Worm (Caenorhabditis elegans) whole organism, L4 larva: ENCODE results near the gene cyn-1.

Experiments used
- F26F4.8 ChIP-seq: fragments of 200-800 bp; sonication (Bioruptor generic); conservative IDR thresholded peaks from 2 replicates; pipeline ENCODE4 v1.3.6; 2022; ENCODE audit warnings: missing genetic modification characterization, missing compliant biosample characterization
- R02D3.7 ChIP-seq: fragments of 150-350 bp; sonication (generic microtip); optimal IDR thresholded peaks from 3 replicates; lab custom pipeline; 2014; ENCODE audit warnings: missing biosample characterization, missing genetic modification characterization
- T26A8.4 ChIP-seq: fragments of 200-800 bp; sonication (Bioruptor generic); IDR thresholded peaks from 2 replicates; pipeline ENCODE4 v1.3.6; 2022; ENCODE audit warnings: missing genetic modification characterization, missing compliant biosample characterization
- Y48G9A.11 ChIP-seq: fragments of 200-800 bp; sonication (Bioruptor generic); IDR thresholded peaks from 2 replicates; pipeline ENCODE4 v1.3.6; 2022; ENCODE audit warnings: missing genetic modification reagents, missing genetic modification characterization, missing compliant biosample characterization
- Y5F2A.4 ChIP-seq: fragments of 200-800 bp; sonication (Bioruptor generic); optimal IDR thresholded peaks from 2 replicates; lab custom pipeline; 2018; ENCODE audit warnings: mild to moderate bottlenecking, missing genetic modification characterization, missing compliant biosample characterization
- Y75B8A.6 ChIP-seq: fragments of 200-800 bp; sonication (Bioruptor generic); IDR thresholded peaks from 2 replicates; pipeline ENCODE4 v1.3.6; 2022; ENCODE audit warnings: missing genetic modification reagents, missing genetic modification characterization, missing compliant biosample characterization
- ama-1 ChIP-seq: fragments of 150-350 bp; optimal IDR thresholded peaks from 2 replicates; lab custom pipeline; 2014; ENCODE audit warnings: inconsistent platforms, mixed read lengths
- ceh-28 ChIP-seq: fragments of 150-350 bp; optimal IDR thresholded peaks from 2 replicates; lab custom pipeline; 2014; ENCODE audit warnings: missing biosample characterization, missing genetic modification reagents, missing genetic modification characterization
- ceh-32 ChIP-seq: sonication (generic microtip); optimal IDR thresholded peaks from 2 replicates; lab custom pipeline; 2016; ENCODE audit warnings: mild to moderate bottlenecking, missing genetic modification characterization, missing compliant biosample characterization; ENCODE audit not compliant: poor library complexity
- ceh-44 ChIP-seq: fragments of 200-800 bp; sonication (Bioruptor generic); IDR thresholded peaks from 2 replicates; pipeline ENCODE4 v1.3.6; 2022; ENCODE audit warnings: missing genetic modification reagents, missing genetic modification characterization, missing compliant biosample characterization
- ces-1 ChIP-seq: fragments of 150-350 bp; sonication (generic microtip); optimal IDR thresholded peaks from 4 replicates; lab custom pipeline; 2014; ENCODE audit warnings: missing biosample characterization, missing genetic modification reagents, missing genetic modification characterization
- daf-16 ChIP-seq, 3 experiments: sonication (generic microtip); optimal IDR thresholded peaks; 2 replicates each; lab custom pipeline; 2016 to 2017; ENCODE audit warnings: missing genetic modification characterization in 3 of 3, missing genetic modification reagents in 3 of 3, mild to moderate bottlenecking in 2 of 3, missing compliant biosample characterization in 2 of 3, missing biosample characterization in 1 of 3, moderate library complexity in 1 of 3
- daf-19 ChIP-seq: fragments of 200-800 bp; sonication (Bioruptor generic); conservative IDR thresholded peaks from 2 replicates; pipeline ENCODE4 v1.3.6; 2022; ENCODE audit warnings: missing genetic modification characterization, missing compliant biosample characterization
- daf-8 ChIP-seq: fragments of 200-800 bp; sonication (Bioruptor generic); IDR thresholded peaks from 2 replicates; pipeline ENCODE4 v1.3.6; 2022; ENCODE audit warnings: missing genetic modification characterization, missing compliant biosample characterization
- dmd-8 ChIP-seq: fragments of 200-800 bp; sonication (Bioruptor generic); IDR thresholded peaks from 2 replicates; pipeline ENCODE4 v1.3.6; 2022; ENCODE audit warnings: missing genetic modification characterization, missing compliant biosample characterization
- dmd-9 ChIP-seq: fragments of 200-800 bp; sonication (Bioruptor generic); IDR thresholded peaks from 2 replicates; pipeline ENCODE4 v1.3.6; 2022; ENCODE audit warnings: missing genetic modification reagents, missing genetic modification characterization, missing compliant biosample characterization
- duxl-1 ChIP-seq: sonication (generic microtip); optimal IDR thresholded peaks from 2 replicates; lab custom pipeline; 2016; ENCODE audit warnings: mild to moderate bottlenecking, missing genetic modification characterization, moderate library complexity, missing compliant biosample characterization; ENCODE audit not compliant: poor library complexity
- dve-1 ChIP-seq: sonication (generic microtip); optimal IDR thresholded peaks from 2 replicates; lab custom pipeline; 2017; ENCODE audit warnings: antibody characterized with exemption, mild to moderate bottlenecking, missing genetic modification characterization, missing compliant biosample characterization; ENCODE audit not compliant: insufficient read depth
- egl-43 ChIP-seq: fragments of 200-800 bp; sonication (Bioruptor generic); IDR thresholded peaks from 2 replicates; pipeline ENCODE4 v1.3.6; 2022; ENCODE audit warnings: missing genetic modification reagents, missing genetic modification characterization, missing compliant biosample characterization
- fkh-10 ChIP-seq: fragments of 150-350 bp; optimal IDR thresholded peaks from 2 replicates; lab custom pipeline; 2014; ENCODE audit warnings: missing biosample characterization, missing genetic modification reagents, missing genetic modification characterization
- hlh-11 ChIP-seq: fragments of 200-800 bp; sonication (Bioruptor generic); optimal IDR thresholded peaks from 2 replicates; lab custom pipeline; 2018; ENCODE audit warnings: mild to moderate bottlenecking, missing genetic modification characterization, missing compliant biosample characterization
- hlh-30 ChIP-seq: sonication (generic microtip); optimal IDR thresholded peaks from 2 replicates; lab custom pipeline; 2017; ENCODE audit warnings: antibody characterized with exemption, mild to moderate bottlenecking, missing genetic modification characterization, missing compliant biosample characterization; ENCODE audit not compliant: insufficient read depth
- hmg-1.1 ChIP-seq: fragments of 200-800 bp; sonication (Bioruptor generic); IDR thresholded peaks from 2 replicates; pipeline ENCODE4 v1.3.6; 2022; ENCODE audit warnings: missing genetic modification reagents, missing genetic modification characterization, missing compliant biosample characterization
- lin-1 ChIP-seq: fragments of 200-800 bp; sonication (Bioruptor generic); IDR thresholded peaks from 2 replicates; pipeline ENCODE4 v1.3.6; 2022; ENCODE audit warnings: missing genetic modification reagents, missing genetic modification characterization, missing compliant biosample characterization
- lin-13 ChIP-seq: fragments of 150-350 bp; optimal IDR thresholded peaks from 2 replicates; lab custom pipeline; 2014; ENCODE audit warnings: missing biosample characterization, missing genetic modification reagents, missing genetic modification characterization
- lsy-2 ChIP-seq, 2 experiments: fragments of 150-350 bp in 1 of 2; sonication (generic microtip) in 1 of 2; optimal IDR thresholded peaks; 2 replicates each; lab custom pipeline; 2014 to 2017; ENCODE audit warnings: missing biosample characterization in 2 of 2, missing genetic modification characterization in 2 of 2
- madf-9 ChIP-seq: fragments of 200-800 bp; sonication (Bioruptor generic); conservative IDR thresholded peaks from 2 replicates; pipeline ENCODE4 v1.3.6; 2022; ENCODE audit warnings: missing genetic modification reagents, missing genetic modification characterization, missing compliant biosample characterization
- mdt-29 ChIP-seq: fragments of 200-800 bp; sonication (Bioruptor generic); IDR thresholded peaks from 2 replicates; pipeline ENCODE4 v1.3.6; 2022; ENCODE audit warnings: missing genetic modification reagents, missing genetic modification characterization, missing compliant biosample characterization
- mep-1 ChIP-seq: fragments of 150-350 bp; sonication (generic microtip); optimal IDR thresholded peaks from 3 replicates; lab custom pipeline; 2014; ENCODE audit warnings: missing biosample characterization, missing genetic modification characterization
- mes-2 ChIP-seq: sonication (generic microtip); optimal IDR thresholded peaks from 2 replicates; lab custom pipeline; 2016; ENCODE audit warnings: missing genotype, mild to moderate bottlenecking, missing genetic modification characterization, missing compliant biosample characterization; ENCODE audit not compliant: poor library complexity, severe bottlenecking
- nhr-111 ChIP-seq: fragments of 200-800 bp; sonication (Bioruptor generic); optimal IDR thresholded peaks from 2 replicates; lab custom pipeline; 2018; ENCODE audit warnings: mild to moderate bottlenecking, missing genetic modification characterization, missing compliant biosample characterization
- nhr-237 ChIP-seq: sonication (generic microtip); optimal IDR thresholded peaks from 2 replicates; lab custom pipeline; 2017; ENCODE audit warnings: missing biosample characterization, missing genetic modification characterization
- nhr-48 ChIP-seq: sonication (generic microtip); optimal IDR thresholded peaks from 2 replicates; lab custom pipeline; 2016; ENCODE audit warnings: mild to moderate bottlenecking, missing genetic modification characterization, missing compliant biosample characterization
- nhr-76 ChIP-seq: fragments of 150-350 bp; optimal IDR thresholded peaks from 2 replicates; lab custom pipeline; 2014; ENCODE audit warnings: missing biosample characterization, missing genetic modification characterization
- nhr-77 ChIP-seq: fragments of 150-350 bp; optimal IDR thresholded peaks from 2 replicates; lab custom pipeline; 2014; ENCODE audit warnings: missing biosample characterization, missing genetic modification characterization
- set-16 ChIP-seq: fragments of 200-800 bp; sonication (Bioruptor generic); IDR thresholded peaks from 2 replicates; pipeline ENCODE4 v1.3.6; 2022; ENCODE audit warnings: missing genetic modification reagents, missing genetic modification characterization, missing compliant biosample characterization
- snpc-4 ChIP-seq: fragments of 150-350 bp; optimal IDR thresholded peaks from 2 replicates; lab custom pipeline; 2014; ENCODE audit warnings: missing biosample characterization, missing genetic modification characterization
- spr-3 ChIP-seq: fragments of 200-800 bp; sonication (Bioruptor generic); optimal IDR thresholded peaks from 2 replicates; lab custom pipeline; 2018; ENCODE audit warnings: mild to moderate bottlenecking, missing genetic modification characterization, missing compliant biosample characterization
- unc-39 ChIP-seq: sonication (generic microtip); optimal IDR thresholded peaks from 2 replicates; lab custom pipeline; 2017; ENCODE audit warnings: missing biosample characterization, missing genetic modification characterization
- unc-62 ChIP-seq, 3 experiments: fragments of 150-350 bp in 1 of 3; sonication (generic microtip); optimal IDR thresholded peaks in 2 of 3; peaks in 1 of 3; 1 replicate in 1 of 3; 2 replicates in 2 of 3; lab custom pipeline; 2014 to 2017; ENCODE audit warnings: missing biosample characterization in 3 of 3, missing genetic modification characterization in 3 of 3, missing genetic modification reagents in 3 of 3, missing genotype in 1 of 3
- zip-11 ChIP-seq: fragments of 200-800 bp; sonication (Bioruptor generic); IDR thresholded peaks from 2 replicates; pipeline ENCODE4 v1.3.6; 2022; ENCODE audit warnings: missing genetic modification characterization, missing compliant biosample characterization
- ztf-11 ChIP-seq: fragments of 150-350 bp; optimal IDR thresholded peaks from 2 replicates; lab custom pipeline; 2014; ENCODE audit warnings: missing biosample characterization, missing genetic modification characterization

Gene cyn-1

ce11 chrV:14354258-14354877 is 1.5 kb upstream of the cyn-1 start, which contains the start of gene Y49A3A.3 (continued):
- TF ChIP-seq nhr-77 = no peak
- no peak for TF ChIP-seq nhr-76
- peak in 1 of 2 experiments; percentile 94 for TF ChIP-seq unc-62 (GFP tag; optimal IDR thresholded peaks at IDR 0.05 in 1 of 2; lab: Kevin White, UChicago)
- TF ChIP-seq unc-62 (tag; optimal IDR thresholded peaks at IDR 0.05; lab: Kevin White, UChicago) = no peak
- no peak for TF ChIP-seq daf-19 (GFP tag; lab: Robert Waterston, UW)
- TF ChIP-seq ama-1 (lab: Kevin White, UChicago) = peak; percentile 80
- no peak for TF ChIP-seq R02D3.7 (tag; lab: Kevin White, UChicago)

- TF ChIP-seq dmd-9 (GFP tag; lab: Robert Waterston, UW) (no peak), hlh-30 (tag; lab: Kevin White, UChicago) (peak; percentile 35), Y5F2A.4 (GFP tag; lab: Kevin White, UChicago) (peak; percentile 0), zip-11 (no peak), spr-3 (peak; percentile 11), Y48G9A.11 (GFP tag; lab: Robert Waterston, UW) (no peak), hlh-11 (tag; lab: Kevin White, UChicago) (peak; percentile 23), mes-2 (tag; lab: Kevin White, UChicago) (peak; percentile 39), daf-8 (GFP tag; lab: Robert Waterston, UW) (no peak), daf-16 (GFP tag; optimal IDR thresholded peaks at IDR 0.05; lab: Kevin White, UChicago) (no peak), daf-16 (tag; optimal IDR thresholded peaks at IDR 0.05; lab: Kevin White, UChicago) (peak; percentile 42), mep-1 (peak; percentile 21), snpc-4 (tag; lab: Kevin White, UChicago) (peak; percentile 70), T26A8.4 (GFP tag; lab: Robert Waterston, UW) (peak; percentile 63), nhr-111 (GFP tag; lab: Kevin White, UChicago) (no peak), R02D3.7 (tag; lab: Kevin White, UChicago) (no peak), dve-1 (tag; lab: Kevin White, UChicago) (peak; percentile 19)
Observed at ce11 chrV:14358577-14358976, 2.7 kb downstream of the cyn-1 start, which contains the start of gene Y49A3A.4. TSS of gene Y49A3A.4 (minus strand) at chrV:14358890.

ce11 chrV:14361973-14362372 is 6.1 kb downstream of the cyn-1 start:
- TF ChIP-seq lin-13 (GFP tag; lab: Kevin White, UChicago) (no peak), duxl-1 (tag; lab: Kevin White, UChicago) (no peak), ztf-11 (tag; lab: Kevin White, UChicago) (no peak), R02D3.7 (tag; lab: Kevin White, UChicago) (no peak), egl-43 (GFP tag; lab: Robert Waterston, UW) (0 out of 2 replicates have a peak, but pooled peaks have one; percentile 12), nhr-48 (no peak), ceh-28 (tag; lab: Kevin White, UChicago) (no peak)
- TF ChIP-seq, all 104 proteins: peak for 1

ce11 chrV:14364586-14365248 is 8.8 kb downstream of the cyn-1 start:
- TF ChIP-seq lin-1 (GFP tag; lab: Robert Waterston, UW) (no peak), ceh-44 (GFP tag; lab: Robert Waterston, UW) (no peak), ztf-11 (tag; lab: Kevin White, UChicago) (no peak), ces-1 (no peak), Y75B8A.6 (GFP tag; lab: Robert Waterston, UW) (no peak), madf-9 (GFP tag; lab: Robert Waterston, UW) (no peak), hmg-1.1 (GFP tag; lab: Robert Waterston, UW) (peak; percentile 62), nhr-48 (peak; percentile 38), nhr-111 (GFP tag; lab: Kevin White, UChicago) (peak; percentile 22), set-16 (peak; percentile 38; the same call in 1 of the 2 replicates), daf-8 (GFP tag; lab: Robert Waterston, UW) (no peak), Y5F2A.4 (GFP tag; lab: Kevin White, UChicago) (no peak), nhr-237 (tag; lab: Kevin White, UChicago) (no peak), fkh-10 (no peak), dmd-8 (GFP tag; lab: Robert Waterston, UW) (no peak), ceh-32 (tag; lab: Kevin White, UChicago) (no peak), F26F4.8 (GFP tag; lab: Robert Waterston, UW) (no peak), lsy-2 (tag; optimal IDR thresholded peaks at IDR 0.05; lab: Kevin White, UChicago) (peak; percentile 51 to 88), unc-39 (tag; lab: Kevin White, UChicago) (no peak), mdt-29 (GFP tag; lab: Robert Waterston, UW) (no peak)
